Worm (Caenorhabditis elegans): Measurements from ENCODE around the gene plc-3.

DNA sequence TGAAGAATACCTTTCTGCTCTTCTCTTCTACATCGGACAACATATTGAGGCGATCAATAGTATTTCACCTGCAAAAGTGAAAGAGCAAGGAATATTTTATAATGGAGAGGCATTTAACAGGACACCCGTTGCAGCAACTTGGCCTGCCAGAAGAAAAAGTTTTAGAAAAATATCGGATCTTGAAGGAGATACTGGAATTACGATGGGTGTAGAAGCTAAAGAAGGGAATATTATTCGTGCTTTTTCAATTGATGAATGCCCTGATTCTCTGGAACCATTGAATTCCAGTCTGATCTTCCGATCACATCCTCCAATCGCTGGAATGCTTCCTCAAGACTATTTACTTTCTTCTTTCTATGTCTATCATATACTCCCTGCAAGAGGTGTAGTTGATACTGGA, 38.6 kb downstream of the plc-3 start:
- TF ChIP-seq ceh-2 (tag; optimal IDR thresholded peaks at IDR 0.05) (no peak), che-1 (tag; optimal IDR thresholded peaks at IDR 0.05) (no peak), F13H6.1 (tag; optimal IDR thresholded peaks at IDR 0.05) (no peak), pat-9 (tag; optimal IDR thresholded peaks at IDR 0.05) (no peak), tbx-2 (tag; optimal IDR thresholded peaks at IDR 0.05) (no peak)

Data from whole organism, late embryonic.